Fruit fly (Drosophila melanogaster) whole organism, prepupa: Measurements from ENCODE around the gene mei-P26.
A peak's percentile ranks its signal among the peaks of the same experiment; 100 is the strongest.

Experiments
- CG11294 ChIP-seq: fragments of 200-800 bp; sonication (Bioruptor generic); IDR thresholded peaks from 2 replicates; pipeline ENCODE4 v1.3.6; 2022; ENCODE audit warnings: missing biosample characterization, missing genetic modification characterization
- OdsH ChIP-seq: fragments of 200-800 bp; sonication (Bioruptor generic); optimal IDR thresholded peaks from 3 replicates; lab custom pipeline; 2016; ENCODE audit warnings: missing biosample characterization, missing genetic modification characterization
- achi ChIP-seq: fragments of 200-800 bp; sonication (Bioruptor generic); optimal IDR thresholded peaks from 3 replicates; lab custom pipeline; 2016; ENCODE audit warnings: missing biosample characterization, missing genetic modification characterization

- TF ChIP-seq achi (GFP tag; lab: Kevin White, UChicago) (no peak), CG11294 (0 out of 2 replicates have a peak, but pooled peaks have one; percentile 9), OdsH (GFP tag; lab: Kevin White, UChicago) (peak; percentile 22)
These were observed 26.1 kb upstream of the mei-P26 start for dm6 chrX:9136776-9137550.
